Fruit fly (Drosophila melanogaster) whole organism, embryonic: ENCODE measurements around the gene CG10254.
A peak's percentile ranks its signal among the peaks of the same experiment; 100 is the strongest.

ENCODE experiments used
- B-H2 ChIP-seq: fragments of 200-800 bp; sonication (Bioruptor generic); optimal IDR thresholded peaks from 2 replicates; lab custom pipeline; 2018; ENCODE audit warnings: missing biosample characterization, mild to moderate bottlenecking, missing genetic modification characterization
- BEAF-32 ChIP-seq: fragments of 200-800 bp; sonication (Bioruptor generic); optimal IDR thresholded peaks from 3 replicates; lab custom pipeline; 2017; ENCODE audit warnings: missing biosample characterization, missing genetic modification characterization, mild to moderate bottlenecking, moderate library complexity, missing genetic modification reagents
- CG10267 ChIP-seq: fragments of 200-800 bp; sonication (Bioruptor generic); optimal IDR thresholded peaks from 2 replicates; lab custom pipeline; 2018; ENCODE audit warnings: missing biosample characterization, mild to moderate bottlenecking, missing genetic modification characterization, moderate library complexity
- CG10321 ChIP-seq: fragments of 200-800 bp; sonication (Bioruptor generic); IDR thresholded peaks from 2 replicates; pipeline ENCODE4 v1.3.6; 2022; ENCODE audit warnings: missing biosample characterization, missing genetic modification characterization
- CG12299 ChIP-seq: fragments of 200-800 bp; sonication (Bioruptor generic); optimal IDR thresholded peaks from 2 replicates; lab custom pipeline; 2018; ENCODE audit warnings: missing biosample characterization, mild to moderate bottlenecking, missing genetic modification characterization
- CG12659 ChIP-seq: fragments of 200-800 bp; sonication (Bioruptor generic); optimal IDR thresholded peaks from 3 replicates; lab custom pipeline; 2017; ENCODE audit warnings: mild to moderate bottlenecking, missing biosample characterization, missing genetic modification reagents, missing genetic modification characterization
- CG13287 ChIP-seq: fragments of 200-800 bp; sonication (Bioruptor generic); IDR thresholded peaks from 2 replicates; pipeline ENCODE4 v1.3.6; 2022; ENCODE audit warnings: missing biosample characterization, missing genetic modification characterization; ENCODE audit not compliant: partially characterized antibody
- CG14710 ChIP-seq: fragments of 200-800 bp; sonication (Bioruptor generic); optimal IDR thresholded peaks from 3 replicates; lab custom pipeline; 2019; ENCODE audit warnings: missing biosample characterization, mild to moderate bottlenecking, missing genetic modification characterization, moderate library complexity
- CG15514 ChIP-seq: fragments of 200-800 bp; sonication (Bioruptor generic); optimal IDR thresholded peaks from 3 replicates; lab custom pipeline; 2017; ENCODE audit warnings: missing biosample characterization, missing genetic modification characterization, mild to moderate bottlenecking, moderate library complexity, missing genetic modification reagents
- CG15601 ChIP-seq: fragments of 200-800 bp; sonication (Bioruptor generic); optimal IDR thresholded peaks from 3 replicates; lab custom pipeline; 2019; ENCODE audit warnings: missing biosample characterization, mild to moderate bottlenecking, missing genetic modification characterization, moderate library complexity
- CG16813 ChIP-seq: fragments of 200-800 bp; sonication (Bioruptor generic); IDR thresholded peaks from 3 replicates; pipeline ENCODE4 v1.3.6; 2022; ENCODE audit warnings: missing biosample characterization, missing genetic modification characterization; ENCODE audit not compliant: partially characterized antibody
- CG2116 ChIP-seq: fragments of 200-800 bp; sonication (Bioruptor generic); optimal IDR thresholded peaks from 3 replicates; lab custom pipeline; 2018; ENCODE audit warnings: missing biosample characterization, mild to moderate bottlenecking, missing genetic modification characterization
- CG2678 ChIP-seq: fragments of 200-800 bp; sonication (Bioruptor generic); optimal IDR thresholded peaks from 3 replicates; lab custom pipeline; 2019; ENCODE audit warnings: missing biosample characterization, mild to moderate bottlenecking, missing genetic modification characterization, moderate library complexity
- CG31365 ChIP-seq: fragments of 200-800 bp; sonication (Bioruptor generic); optimal IDR thresholded peaks from 2 replicates; lab custom pipeline; 2018; ENCODE audit warnings: missing biosample characterization, mild to moderate bottlenecking, missing genetic modification characterization
- CG3995 ChIP-seq: fragments of 200-800 bp; sonication (Bioruptor generic); optimal IDR thresholded peaks from 3 replicates; lab custom pipeline; 2016; ENCODE audit warnings: missing biosample characterization, missing genetic modification characterization
- CG4404 ChIP-seq: fragments of 200-800 bp; sonication (Bioruptor generic); IDR thresholded peaks from 2 replicates; pipeline ENCODE4 v1.3.6; 2022; ENCODE audit warnings: missing biosample characterization, missing genetic modification characterization
- CG4617 ChIP-seq: fragments of 200-800 bp; sonication (Bioruptor generic); optimal IDR thresholded peaks from 3 replicates; lab custom pipeline; 2016; ENCODE audit warnings: missing biosample characterization, missing genetic modification characterization, borderline replicate concordance
- CG6854 ChIP-seq: fragments of 200-800 bp; sonication (Bioruptor generic); optimal IDR thresholded peaks from 3 replicates; lab custom pipeline; 2017; ENCODE audit warnings: missing biosample characterization, mild to moderate bottlenecking, missing genetic modification characterization
- CG7928 ChIP-seq: fragments of 200-800 bp; sonication (Bioruptor generic); optimal IDR thresholded peaks from 2 replicates; lab custom pipeline; 2017; ENCODE audit warnings: missing biosample characterization, mild to moderate bottlenecking, missing genetic modification characterization
- CG7987 ChIP-seq: fragments of 200-800 bp; sonication (Bioruptor generic); optimal IDR thresholded peaks from 2 replicates; lab custom pipeline; 2018; ENCODE audit warnings: missing biosample characterization, mild to moderate bottlenecking, missing genetic modification characterization, moderate library complexity
- CG8359 ChIP-seq: fragments of 200-800 bp; sonication (Bioruptor generic); optimal IDR thresholded peaks from 2 replicates; lab custom pipeline; 2017; ENCODE audit warnings: missing biosample characterization, mild to moderate bottlenecking, missing genetic modification characterization, borderline replicate concordance
- CG9797 ChIP-seq: fragments of 200-800 bp; sonication (Bioruptor generic); optimal IDR thresholded peaks from 3 replicates; lab custom pipeline; 2018; ENCODE audit warnings: missing biosample characterization, mild to moderate bottlenecking, missing genetic modification characterization
- CoRest ChIP-seq: fragments of 200-800 bp; sonication (Bioruptor generic); optimal IDR thresholded peaks from 3 replicates; lab custom pipeline; 2018; ENCODE audit warnings: missing biosample characterization, mild to moderate bottlenecking, missing genetic modification characterization, moderate library complexity
- Dp ChIP-seq: fragments of 200-800 bp; sonication (Bioruptor generic); optimal IDR thresholded peaks from 2 replicates; lab custom pipeline; 2018; ENCODE audit warnings: missing biosample characterization, mild to moderate bottlenecking, missing genetic modification characterization, moderate library complexity
- E2f2 ChIP-seq: fragments of 200-800 bp; sonication (Bioruptor generic); IDR thresholded peaks from 2 replicates; pipeline ENCODE4 v1.3.6; 2022; ENCODE audit warnings: missing biosample characterization, missing genetic modification characterization
- Ets97D ChIP-seq: fragments of 200-800 bp; sonication (Bioruptor generic); optimal IDR thresholded peaks from 3 replicates; lab custom pipeline; 2016; ENCODE audit warnings: missing biosample characterization, missing genetic modification characterization
- HmgZ ChIP-seq: fragments of 200-800 bp; sonication (Bioruptor generic); optimal IDR thresholded peaks from 2 replicates; lab custom pipeline; 2018; ENCODE audit warnings: missing biosample characterization, mild to moderate bottlenecking, missing genetic modification characterization
- MBD-R2 ChIP-seq: fragments of 200-800 bp; sonication (Bioruptor generic); IDR thresholded peaks from 2 replicates; pipeline ENCODE4 v1.3.6; 2022; ENCODE audit warnings: missing biosample characterization, missing genetic modification characterization
- MESR4 ChIP-seq: fragments of 200-800 bp; sonication (Bioruptor generic); optimal IDR thresholded peaks from 2 replicates; lab custom pipeline; 2018; ENCODE audit warnings: missing biosample characterization, mild to moderate bottlenecking, missing genetic modification characterization, moderate library complexity
- Myb ChIP-seq: fragments of 200-800 bp; sonication (Bioruptor generic); optimal IDR thresholded peaks from 2 replicates; lab custom pipeline; 2016; ENCODE audit warnings: missing biosample characterization, missing genetic modification characterization
- NfI ChIP-seq: fragments of 200-800 bp; sonication (Bioruptor generic); optimal IDR thresholded peaks from 3 replicates; lab custom pipeline; 2018; ENCODE audit warnings: missing biosample characterization, mild to moderate bottlenecking, missing genetic modification characterization, moderate library complexity
- YL-1 ChIP-seq: fragments of 200-800 bp; sonication (Bioruptor generic); optimal IDR thresholded peaks from 3 replicates; lab custom pipeline; 2017; ENCODE audit warnings: missing biosample characterization, mild to moderate bottlenecking, missing genetic modification characterization
- ara ChIP-seq: fragments of 200-800 bp; sonication (Bioruptor generic); IDR thresholded peaks from 2 replicates; pipeline ENCODE4 v1.3.6; 2022; ENCODE audit warnings: missing biosample characterization, missing genetic modification characterization
- bigmax ChIP-seq: fragments of 200-800 bp; sonication (Bioruptor generic); optimal IDR thresholded peaks from 2 replicates; lab custom pipeline; 2018; ENCODE audit warnings: missing biosample characterization, mild to moderate bottlenecking, missing genetic modification characterization
- br ChIP-seq: fragments of >200 bp; optimal IDR thresholded peaks from 2 replicates; lab custom pipeline; 2017
- chinmo ChIP-seq: fragments of 200-800 bp; sonication (Bioruptor generic); IDR thresholded peaks from 4 replicates; pipeline ENCODE4 v1.3.6; 2022; ENCODE audit warnings: missing biosample characterization, missing genetic modification characterization; ENCODE audit not compliant: partially characterized antibody
- exex ChIP-seq: fragments of 200-800 bp; sonication (Bioruptor generic); optimal IDR thresholded peaks from 4 replicates; lab custom pipeline; 2018; ENCODE audit warnings: missing biosample characterization, mild to moderate bottlenecking, missing genetic modification characterization, moderate library complexity
- gfzf ChIP-seq: fragments of 200-800 bp; sonication (Bioruptor generic); optimal IDR thresholded peaks from 2 replicates; lab custom pipeline; 2016; ENCODE audit warnings: missing biosample characterization, mild to moderate bottlenecking, missing genetic modification characterization, moderate library complexity
- grn ChIP-seq: fragments of 200-800 bp; sonication (Bioruptor generic); optimal IDR thresholded peaks from 3 replicates; lab custom pipeline; 2017; ENCODE audit warnings: missing biosample characterization, missing genetic modification characterization
- her ChIP-seq: fragments of 200-800 bp; sonication (Bioruptor generic); optimal IDR thresholded peaks from 2 replicates; lab custom pipeline; 2016; ENCODE audit warnings: missing biosample characterization, missing genetic modification characterization
- luna ChIP-seq: fragments of 200-800 bp; sonication (Bioruptor generic); optimal IDR thresholded peaks from 2 replicates; lab custom pipeline; 2016; ENCODE audit warnings: missing biosample characterization, missing genetic modification characterization
- onecut ChIP-seq: fragments of 200-800 bp; sonication (Bioruptor generic); IDR thresholded peaks from 2 replicates; pipeline ENCODE4 v1.3.6; 2022; ENCODE audit warnings: missing biosample characterization, missing genetic modification characterization
- phol ChIP-seq: fragments of 200-800 bp; sonication (Bioruptor generic); optimal IDR thresholded peaks from 3 replicates; lab custom pipeline; 2018; ENCODE audit warnings: missing biosample characterization, mild to moderate bottlenecking, missing genetic modification characterization, moderate library complexity
- pita ChIP-seq: fragments of 200-800 bp; sonication (Bioruptor generic); optimal IDR thresholded peaks from 2 replicates; lab custom pipeline; 2017; ENCODE audit warnings: missing biosample characterization, mild to moderate bottlenecking, missing genetic modification characterization
- pnt ChIP-seq: fragments of 200-800 bp; sonication (Bioruptor generic); optimal IDR thresholded peaks from 3 replicates; lab custom pipeline; 2016; ENCODE audit warnings: missing biosample characterization, missing genetic modification characterization
- pzg ChIP-seq: fragments of 200-800 bp; sonication (Bioruptor generic); optimal IDR thresholded peaks from 3 replicates; lab custom pipeline; 2018; ENCODE audit warnings: missing biosample characterization, mild to moderate bottlenecking, missing genetic modification characterization, moderate library complexity
- rib ChIP-seq: fragments of 200-800 bp; sonication (Bioruptor generic); IDR thresholded peaks from 2 replicates; pipeline ENCODE4 v1.3.6; 2022; ENCODE audit warnings: missing biosample characterization, missing genetic modification characterization
- sr ChIP-seq: fragments of 200-800 bp; sonication (Bioruptor generic); IDR thresholded peaks from 3 replicates; pipeline ENCODE4 v1.3.6; 2022; ENCODE audit warnings: missing biosample characterization, missing genetic modification characterization
- stwl ChIP-seq: fragments of 200-800 bp; sonication (Bioruptor generic); optimal IDR thresholded peaks from 3 replicates; lab custom pipeline; 2018; ENCODE audit warnings: missing biosample characterization, mild to moderate bottlenecking, missing genetic modification characterization, moderate library complexity
- trem ChIP-seq: fragments of 200-800 bp; optimal IDR thresholded peaks from 3 replicates; lab custom pipeline; 2019; ENCODE audit warnings: missing biosample characterization, mild to moderate bottlenecking, missing genetic modification characterization, moderate library complexity

Gene CG10254

dm6 chr3R:23694579-23695033 is at the start of gene CG10254:
Gene CG10254, minus strand, starts transcription at chr3R:23694983.
- TF ChIP-seq CG12659 (GFP tag; lab: Kevin White, UChicago): peak; percentile 35
- TF ChIP-seq ara: no peak
- TF ChIP-seq CG4617 (GFP tag; lab: Kevin White, UChicago): peak; percentile 52
- peak; percentile 95 for TF ChIP-seq grn
- TF ChIP-seq CG9797 (GFP tag; lab: Kevin White, UChicago): peak; percentile 34
- no peak for TF ChIP-seq CG7987 (GFP tag; lab: Kevin White, UChicago)
- peak; percentile 7 for TF ChIP-seq Ets97D (GFP tag; lab: Kevin White, UChicago)
- peak; percentile 7 for TF ChIP-seq CG12299 (tag; lab: Kevin White, UChicago)
- peak; percentile 83 for TF ChIP-seq Dp
- TF ChIP-seq CG13287: peak; percentile 34; the same call in 1 of the 2 replicates
- no peak for TF ChIP-seq CG31365 (tag; lab: Kevin White, UChicago)
- no peak for TF ChIP-seq CG10321 (GFP tag; lab: Robert Waterston, UW)
- TF ChIP-seq MBD-R2: peak; percentile 48
- TF ChIP-seq HmgZ (tag; lab: Kevin White, UChicago): peak; percentile 25
- peak; percentile 38; the same call in 1 of the 4 replicates for TF ChIP-seq chinmo (GFP tag; lab: Robert Waterston, UW)
- TF ChIP-seq Myb: peak; percentile 57
- TF ChIP-seq exex (tag; lab: Kevin White, UChicago): no peak
- TF ChIP-seq luna (GFP tag; lab: Kevin White, UChicago): no peak
- peak; percentile 99 for TF ChIP-seq CG15514 (GFP tag; lab: Kevin White, UChicago)
- no peak for TF ChIP-seq CG8359 (GFP tag; lab: Kevin White, UChicago)
- TF ChIP-seq CoRest (tag; lab: Kevin White, UChicago): no peak
- TF ChIP-seq BEAF-32 (GFP tag; lab: Kevin White, UChicago): peak; percentile 18
- no peak for TF ChIP-seq CG10267 (tag; lab: Kevin White, UChicago)
- TF ChIP-seq pnt (GFP tag; lab: Kevin White, UChicago): no peak
- TF ChIP-seq CG14710: peak; percentile 30
- peak; percentile 100 for TF ChIP-seq CG15601 (tag; lab: Kevin White, UChicago)
- TF ChIP-seq trem (tag; lab: Kevin White, UChicago): peak; percentile 21
- peak; percentile 33 for TF ChIP-seq CG7928 (GFP tag; lab: Kevin White, UChicago)
- TF ChIP-seq br: no peak
- TF ChIP-seq E2f2: peak; percentile 90
- TF ChIP-seq stwl: peak; percentile 38
- no peak for TF ChIP-seq rib (GFP tag; lab: Robert Waterston, UW)
- TF ChIP-seq onecut (GFP tag; lab: Robert Waterston, UW): peak; percentile 64; the same call in 1 of the 2 replicates
- TF ChIP-seq MESR4 (GFP tag; lab: Kevin White, UChicago): peak; percentile 55
- TF ChIP-seq gfzf (GFP tag; lab: Kevin White, UChicago): peak; percentile 87
- peak; percentile 2 for TF ChIP-seq CG2116
- no peak for TF ChIP-seq CG6854 (GFP tag; lab: Kevin White, UChicago)
- TF ChIP-seq sr (GFP tag; lab: Robert Waterston, UW): no peak
- TF ChIP-seq phol (tag; lab: Kevin White, UChicago): peak; percentile 28
- TF ChIP-seq pita (GFP tag; lab: Kevin White, UChicago): peak; percentile 64
- TF ChIP-seq CG4404 (GFP tag; lab: Robert Waterston, UW): no peak
- no peak for TF ChIP-seq B-H2 (GFP tag; lab: Kevin White, UChicago)
- TF ChIP-seq CG3995 (GFP tag; lab: Kevin White, UChicago): peak; percentile 50
- no peak for TF ChIP-seq her
- TF ChIP-seq pzg (GFP tag; lab: Kevin White, UChicago): peak; percentile 59
- TF ChIP-seq YL-1 (GFP tag; lab: Kevin White, UChicago): peak; percentile 45
- TF ChIP-seq bigmax (GFP tag; lab: Kevin White, UChicago): peak; percentile 55
- TF ChIP-seq NfI (GFP tag; lab: Kevin White, UChicago): no peak
- no peak for TF ChIP-seq CG16813
- TF ChIP-seq CG2678 (tag; lab: Kevin White, UChicago): no peak
